Fruit fly (Drosophila melanogaster) whole organism: ENCODE data around the gene Dredd.
A peak's percentile ranks its signal among the peaks of the same experiment; 100 is the strongest.
"Not testable (repeated sequence)": the region's sequence is repeated elsewhere in the genome, so short reads cannot be mapped to it uniquely, and the experiment has no call there.

Experiments
- CG8478 ChIP-seq: fragments of >200 bp; optimal IDR thresholded peaks from 2 replicates; lab custom pipeline; 2018; ENCODE audit warnings: inconsistent platforms
- Dll ChIP-seq: fragments of >200 bp; optimal IDR thresholded peaks from 2 replicates; lab custom pipeline; 2017
- EcR ChIP-seq, 2 experiments: fragments of >200 bp; optimal IDR thresholded peaks; 2 replicates each; lab custom pipeline; 2017; ENCODE audit warnings: missing biosample characterization in 2 of 2, missing genetic modification characterization in 2 of 2, missing genetic modification reagents in 2 of 2
- pan ChIP-seq: fragments of >200 bp; optimal IDR thresholded peaks from 2 replicates; lab custom pipeline; 2017
- psq ChIP-seq: fragments of >200 bp; optimal IDR thresholded peaks from 2 replicates; lab custom pipeline; 2017
- usp ChIP-seq: fragments of >200 bp; optimal IDR thresholded peaks from 2 replicates; lab custom pipeline; 2017; ENCODE audit warnings: missing biosample characterization, missing genetic modification characterization, mixed read lengths

Gene Dredd

dm6 chrX:635495-636142 lies at the start of gene Dredd:
TSS of gene Dredd (minus strand) at chrX:635545.
- TF ChIP-seq Dll (lab: Kevin White, UChicago) (no peak), EcR (GFP tag; optimal IDR thresholded peaks at IDR 0.05; lab: Kevin White, UChicago) (no peak), pan (lab: Kevin White, UChicago) (no peak), CG8478 (lab: Kevin White, UChicago) (no peak), psq (lab: Kevin White, UChicago) (no peak), usp (no peak)

- TF ChIP-seq CG8478 (lab: Kevin White, UChicago) (no peak), pan (lab: Kevin White, UChicago) (no peak), EcR (GFP tag; optimal IDR thresholded peaks at IDR 0.05; lab: Kevin White, UChicago) (no peak), Dll (lab: Kevin White, UChicago) (no peak), usp (no peak), psq (lab: Kevin White, UChicago) (no peak)
Observed at dm6 chrX:678503-678902, 43.2 kb upstream of the Dredd start.

dm6 chrX:658021-658420 lies 22.7 kb upstream of the Dredd start:
- TF ChIP-seq CG8478 (lab: Kevin White, UChicago) (no peak), pan (lab: Kevin White, UChicago) (no peak), EcR (GFP tag; optimal IDR thresholded peaks at IDR 0.05; lab: Kevin White, UChicago) (no peak), usp (no peak), Dll (lab: Kevin White, UChicago) (no peak), psq (lab: Kevin White, UChicago) (no peak)

- TF ChIP-seq Dll (lab: Kevin White, UChicago): no peak
- TF ChIP-seq CG8478 (lab: Kevin White, UChicago): no peak
- TF ChIP-seq psq (lab: Kevin White, UChicago): no peak
- no peak for TF ChIP-seq EcR (GFP tag; optimal IDR thresholded peaks at IDR 0.05; lab: Kevin White, UChicago)
Observed at dm6 chrX:656380-656925, 21.1 kb upstream of the Dredd start.

dm6 chrX:655492-656379 lies 20.4 kb upstream of the Dredd start, which contains the start of the genes Hmt4-20 and SkpA:
TSS of gene Hmt4-20 (minus strand) at chrX:656033.
TSS of gene SkpA (plus strand) at chrX:656114.
- TF ChIP-seq usp (no peak), psq (lab: Kevin White, UChicago) (no peak), CG8478 (lab: Kevin White, UChicago) (peak; percentile 44), EcR (GFP tag; optimal IDR thresholded peaks at IDR 0.05; lab: Kevin White, UChicago) (no peak), pan (lab: Kevin White, UChicago) (no peak), Dll (lab: Kevin White, UChicago) (no peak)

- TF ChIP-seq psq (lab: Kevin White, UChicago) (no peak), EcR (GFP tag; optimal IDR thresholded peaks at IDR 0.05; lab: Kevin White, UChicago) (no peak)
Observed at dm6 chrX:654949-655348, 19.6 kb upstream of the Dredd start.

- TF ChIP-seq EcR (GFP tag; optimal IDR thresholded peaks at IDR 0.05; lab: Kevin White, UChicago) (no peak), CG8478 (lab: Kevin White, UChicago) (peak; percentile 46), psq (lab: Kevin White, UChicago) (no peak), Dll (lab: Kevin White, UChicago) (no peak)
Observed at dm6 chrX:654221-654620, 18.9 kb upstream of the Dredd start.

dm6 chrX:647056-647627 lies 11.8 kb upstream of the Dredd start, which contains the start of gene Roc1a:
TSS of gene Roc1a (plus strand) at chrX:647304.
- no peak for TF ChIP-seq Dll (lab: Kevin White, UChicago)
- TF ChIP-seq pan (lab: Kevin White, UChicago): no peak
- TF ChIP-seq CG8478 (lab: Kevin White, UChicago): no peak
- TF ChIP-seq psq (lab: Kevin White, UChicago): no peak
- no peak for TF ChIP-seq usp
- TF ChIP-seq EcR (GFP tag; optimal IDR thresholded peaks at IDR 0.05; lab: Kevin White, UChicago): no peak

- TF ChIP-seq Dll (lab: Kevin White, UChicago) (no peak), psq (lab: Kevin White, UChicago) (no peak), usp (no peak), CG8478 (lab: Kevin White, UChicago) (no peak), pan (lab: Kevin White, UChicago) (no peak), EcR (GFP tag; optimal IDR thresholded peaks at IDR 0.05; lab: Kevin White, UChicago) (no peak)
Observed at dm6 chrX:646395-647009, 11.2 kb upstream of the Dredd start.

- not testable (repeated sequence) for TF ChIP-seq pan, psq, CG8478 (lab: Kevin White, UChicago)
Observed at dm6 chrX:644461-644860, 9.1 kb upstream of the Dredd start, which contains the start of gene CG13367. TSS of gene CG13367 (plus strand) at chrX:644761.
